Fruit fly (Drosophila melanogaster) whole organism, pupa: ENCODE data around the gene BBS1.
A peak's percentile ranks its signal among the peaks of the same experiment; 100 is the strongest.

Experiments
- CG10348 ChIP-seq: fragments of 200-800 bp; sonication (Bioruptor generic); IDR thresholded peaks from 2 replicates; pipeline ENCODE4 v1.3.6; 2022; ENCODE audit warnings: missing biosample characterization, missing genetic modification characterization
- CG12605 ChIP-seq: fragments of 200-800 bp; sonication (Bioruptor generic); IDR thresholded peaks from 2 replicates; pipeline ENCODE4 v1.3.6; 2022; ENCODE audit warnings: missing biosample characterization, missing genetic modification characterization
- CG13204 ChIP-seq: fragments of 200-800 bp; sonication (Bioruptor generic); optimal IDR thresholded peaks from 2 replicates; lab custom pipeline; 2018; ENCODE audit warnings: missing biosample characterization, mild to moderate bottlenecking, missing genetic modification characterization, moderate library complexity
- CG14655 ChIP-seq: fragments of 200-800 bp; sonication (Bioruptor generic); optimal IDR thresholded peaks from 3 replicates; lab custom pipeline; 2017; ENCODE audit warnings: mild to moderate bottlenecking, missing biosample characterization, missing genetic modification reagents, missing genetic modification characterization
- CG15710 ChIP-seq: fragments of 200-800 bp; sonication (Bioruptor generic); optimal IDR thresholded peaks from 2 replicates; lab custom pipeline; 2018; ENCODE audit warnings: missing biosample characterization, mild to moderate bottlenecking, missing genetic modification characterization, moderate library complexity
- CG17806 ChIP-seq: fragments of 200-800 bp; sonication (Bioruptor generic); optimal IDR thresholded peaks from 2 replicates; lab custom pipeline; 2018; ENCODE audit warnings: missing biosample characterization, mild to moderate bottlenecking, missing genetic modification characterization, moderate library complexity
- CG32121 ChIP-seq: fragments of 200-800 bp; sonication (Bioruptor generic); IDR thresholded peaks from 2 replicates; pipeline ENCODE4 v1.3.6; 2022; ENCODE audit warnings: missing biosample characterization, missing genetic modification characterization
- CG34367 ChIP-seq: fragments of 200-800 bp; sonication (Bioruptor generic); optimal IDR thresholded peaks from 2 replicates; lab custom pipeline; 2018; ENCODE audit warnings: missing biosample characterization, mild to moderate bottlenecking, missing genetic modification characterization
- CG4496 ChIP-seq: fragments of 200-800 bp; sonication (Bioruptor generic); IDR thresholded peaks from 3 replicates; pipeline ENCODE4 v1.3.6; 2022; ENCODE audit warnings: missing biosample characterization, missing genetic modification characterization
- CG8159 ChIP-seq: fragments of 200-800 bp; sonication (Bioruptor generic); optimal IDR thresholded peaks from 3 replicates; lab custom pipeline; 2018; ENCODE audit warnings: missing biosample characterization, mild to moderate bottlenecking, missing genetic modification characterization, moderate library complexity
- CG8301 ChIP-seq: fragments of 200-800 bp; sonication (Bioruptor generic); optimal IDR thresholded peaks from 2 replicates; lab custom pipeline; 2018; ENCODE audit warnings: missing biosample characterization, mild to moderate bottlenecking, missing genetic modification characterization
- CG9948 ChIP-seq: fragments of 200-800 bp; sonication (Bioruptor generic); optimal IDR thresholded peaks from 2 replicates; lab custom pipeline; 2018; ENCODE audit warnings: missing biosample characterization, mild to moderate bottlenecking, missing genetic modification characterization, moderate library complexity
- D1 ChIP-seq: fragments of 200-800 bp; sonication (Bioruptor generic); optimal IDR thresholded peaks from 2 replicates; lab custom pipeline; 2018; ENCODE audit warnings: missing biosample characterization, mild to moderate bottlenecking, missing genetic modification characterization, moderate library complexity
- EcR ChIP-seq: fragments of 200-800 bp; sonication (Bioruptor generic); optimal IDR thresholded peaks from 3 replicates; lab custom pipeline; 2019; ENCODE audit warnings: missing biosample characterization, missing genetic modification characterization, mild to moderate bottlenecking, moderate library complexity, missing genetic modification reagents
- Ets98B ChIP-seq: fragments of 200-800 bp; sonication (Bioruptor generic); IDR thresholded peaks from 2 replicates; pipeline ENCODE4 v1.3.6; 2022; ENCODE audit warnings: missing biosample characterization, missing genetic modification characterization
- Pif1A ChIP-seq: fragments of 200-800 bp; sonication (Bioruptor generic); optimal IDR thresholded peaks from 3 replicates; lab custom pipeline; 2016; ENCODE audit warnings: missing biosample characterization, missing genetic modification characterization
- Pif1B ChIP-seq: fragments of 200-800 bp; sonication (Bioruptor generic); optimal IDR thresholded peaks from 3 replicates; lab custom pipeline; 2016; ENCODE audit warnings: missing biosample characterization, missing genetic modification characterization
- Snoo ChIP-seq: fragments of 200-800 bp; sonication (Bioruptor generic); optimal IDR thresholded peaks from 3 replicates; lab custom pipeline; 2017; ENCODE audit warnings: missing biosample characterization, mild to moderate bottlenecking, missing genetic modification characterization, inconsistent platforms
- fd96Ca ChIP-seq: fragments of 200-800 bp; sonication (Bioruptor generic); IDR thresholded peaks from 3 replicates; pipeline ENCODE4 v1.3.6; 2022; ENCODE audit warnings: missing biosample characterization, missing genetic modification characterization
- gl ChIP-seq: fragments of 200-800 bp; sonication (Bioruptor generic); optimal IDR thresholded peaks from 2 replicates; lab custom pipeline; 2018; ENCODE audit warnings: missing biosample characterization, mild to moderate bottlenecking, missing genetic modification characterization
- rn ChIP-seq: fragments of 200-800 bp; sonication (Bioruptor generic); IDR thresholded peaks from 2 replicates; pipeline ENCODE4 v1.3.6; 2022; ENCODE audit warnings: missing biosample characterization, missing genetic modification characterization

Gene BBS1

DNA sequence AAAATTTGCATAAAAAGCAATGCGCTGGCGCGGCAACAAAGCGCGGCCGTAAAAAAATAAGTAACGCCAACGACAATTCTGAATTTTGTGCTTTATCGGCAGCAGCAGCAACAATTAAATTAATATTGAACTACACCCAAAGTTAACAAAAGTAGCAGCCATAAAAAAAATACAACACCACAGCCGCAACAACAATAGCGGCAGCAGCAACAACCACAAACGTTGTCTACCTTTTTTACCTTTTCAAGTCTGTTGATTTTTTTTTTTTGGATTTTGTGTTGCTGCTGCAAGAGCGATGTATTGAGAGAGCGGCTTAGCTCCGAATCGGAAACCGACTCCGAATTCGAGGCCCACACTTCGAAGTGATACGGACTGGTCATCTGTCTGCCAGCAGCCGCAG is 9.1 kb downstream of the BBS1 start:
- TF ChIP-seq Ets98B (peak; percentile 53), EcR (GFP tag; lab: Kevin White, UChicago) (no peak), rn (GFP tag; lab: Robert Waterston, UW) (no peak), CG12605 (peak; percentile 78), CG4496 (GFP tag; lab: Robert Waterston, UW) (peak; percentile 86), CG15710 (tag; lab: Kevin White, UChicago) (peak; percentile 50), CG8159 (tag; lab: Kevin White, UChicago) (peak; percentile 42), CG10348 (GFP tag; lab: Robert Waterston, UW) (no peak), CG13204 (GFP tag; lab: Kevin White, UChicago) (peak; percentile 58), D1 (no peak), fd96Ca (GFP tag; lab: Robert Waterston, UW) (peak; percentile 59; the same call in 1 of the 3 replicates), Pif1B (GFP tag; lab: Kevin White, UChicago) (no peak), CG9948 (tag; lab: Kevin White, UChicago) (peak; percentile 10), CG17806 (tag; lab: Kevin White, UChicago) (peak; percentile 49), gl (peak; percentile 85), Pif1A (peak; percentile 41), Snoo (tag; lab: Kevin White, UChicago) (no peak), CG8301 (tag; lab: Kevin White, UChicago) (no peak), CG34367 (peak; percentile 58)

DNA sequence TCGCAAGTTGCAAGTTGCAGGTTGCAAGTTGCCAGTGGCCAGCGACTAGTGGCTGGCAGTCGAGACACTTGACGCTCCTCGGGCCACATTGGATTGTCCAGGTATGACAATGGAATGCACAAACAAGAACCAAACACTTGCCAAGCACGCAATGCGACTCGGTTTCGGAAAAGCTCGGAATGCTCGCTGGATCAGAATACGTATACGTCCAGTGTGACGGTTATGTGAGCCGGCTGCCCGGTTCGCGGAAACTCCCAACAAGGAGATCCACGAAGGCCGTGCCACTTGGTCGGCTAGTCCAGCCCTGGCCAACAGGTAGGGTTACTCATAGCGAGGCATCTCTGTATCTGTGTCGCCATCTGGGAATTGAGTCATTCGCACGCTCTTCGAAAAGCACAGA is 11.0 kb downstream of the BBS1 start:
- TF ChIP-seq CG4496 (GFP tag; lab: Robert Waterston, UW) (peak; percentile 83), CG14655 (no peak), Ets98B (no peak), Snoo (tag; lab: Kevin White, UChicago) (no peak), fd96Ca (GFP tag; lab: Robert Waterston, UW) (0 out of 3 replicates have a peak, but pooled peaks have one; percentile 30), CG10348 (GFP tag; lab: Robert Waterston, UW) (no peak), CG15710 (tag; lab: Kevin White, UChicago) (no peak), CG34367 (no peak)

DNA sequence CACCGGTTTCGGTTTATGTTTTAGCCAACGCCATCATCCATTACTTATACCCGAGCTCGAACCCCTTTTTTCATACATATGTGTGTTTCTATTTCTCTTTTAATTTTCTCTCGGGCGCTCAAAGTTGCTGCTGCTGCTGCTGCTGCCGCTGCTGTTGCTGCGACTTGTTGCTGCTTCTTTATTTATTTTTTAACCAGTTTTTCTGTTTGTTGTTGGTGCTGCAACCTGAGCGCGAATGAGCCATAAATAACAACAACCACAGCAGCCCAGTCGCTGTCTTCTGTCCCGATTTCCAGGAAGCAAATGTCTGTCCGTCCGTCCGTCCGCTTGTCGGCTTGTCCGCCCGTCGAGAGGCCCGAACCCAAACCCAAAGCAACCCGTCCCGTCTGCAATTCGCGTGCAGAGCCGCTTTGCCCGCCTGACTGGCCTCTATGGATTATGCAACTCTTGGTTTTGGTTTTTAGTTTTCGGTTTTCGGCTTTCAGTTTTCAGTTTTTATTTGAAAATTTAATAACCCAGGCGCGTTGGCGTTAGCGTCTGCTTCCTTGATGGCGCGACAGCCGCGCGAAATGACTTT is 12.0 kb downstream of the BBS1 start:
- TF ChIP-seq Snoo (tag; lab: Kevin White, UChicago) (no peak), CG13204 (GFP tag; lab: Kevin White, UChicago) (peak; percentile 87), gl (no peak), Pif1A (no peak), CG12605 (0 out of 2 replicates have a peak, but pooled peaks have one; percentile 29), CG4496 (GFP tag; lab: Robert Waterston, UW) (peak; percentile 9; the same call in 1 of the 3 replicates), fd96Ca (GFP tag; lab: Robert Waterston, UW) (peak; percentile 23; the same call in 1 of the 3 replicates), EcR (GFP tag; lab: Kevin White, UChicago) (peak; percentile 39), CG14655 (no peak), D1 (no peak)

DNA sequence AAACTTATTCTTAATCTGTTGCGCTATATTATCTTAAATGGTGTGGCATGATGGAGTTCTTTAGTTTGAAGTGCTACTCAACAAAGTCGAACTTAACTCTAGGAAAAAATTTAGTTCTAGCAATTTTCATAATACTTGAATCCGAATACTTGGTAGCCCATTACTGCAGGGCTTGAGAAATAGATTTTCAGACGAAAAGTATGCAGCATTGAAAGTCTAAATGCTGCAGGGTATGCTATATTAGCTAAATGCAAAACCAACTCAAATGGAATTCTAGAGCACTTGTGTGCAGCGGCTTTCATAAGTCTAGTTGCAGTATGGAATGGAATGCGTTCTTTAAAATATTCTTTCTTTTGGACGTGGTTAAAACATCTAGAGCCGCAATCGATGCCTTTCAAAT is 17.6 kb downstream of the BBS1 start:
- no peak for TF ChIP-seq Ets98B
- no peak for TF ChIP-seq CG10348 (GFP tag; lab: Robert Waterston, UW)
- TF ChIP-seq rn (GFP tag; lab: Robert Waterston, UW), result no peak
- no peak for TF ChIP-seq CG32121 (GFP tag; lab: Robert Waterston, UW)
- no peak for TF ChIP-seq CG14655
- no peak for TF ChIP-seq CG15710 (tag; lab: Kevin White, UChicago)
- TF ChIP-seq CG13204 (GFP tag; lab: Kevin White, UChicago), result no peak
- TF ChIP-seq CG34367, result no peak
- TF ChIP-seq CG17806 (tag; lab: Kevin White, UChicago), result no peak
- no peak for TF ChIP-seq CG9948 (tag; lab: Kevin White, UChicago)
- TF ChIP-seq EcR (GFP tag; lab: Kevin White, UChicago), result no peak
- TF ChIP-seq Snoo (tag; lab: Kevin White, UChicago), result no peak
- no peak for TF ChIP-seq Pif1A
- TF ChIP-seq CG12605, result no peak

DNA sequence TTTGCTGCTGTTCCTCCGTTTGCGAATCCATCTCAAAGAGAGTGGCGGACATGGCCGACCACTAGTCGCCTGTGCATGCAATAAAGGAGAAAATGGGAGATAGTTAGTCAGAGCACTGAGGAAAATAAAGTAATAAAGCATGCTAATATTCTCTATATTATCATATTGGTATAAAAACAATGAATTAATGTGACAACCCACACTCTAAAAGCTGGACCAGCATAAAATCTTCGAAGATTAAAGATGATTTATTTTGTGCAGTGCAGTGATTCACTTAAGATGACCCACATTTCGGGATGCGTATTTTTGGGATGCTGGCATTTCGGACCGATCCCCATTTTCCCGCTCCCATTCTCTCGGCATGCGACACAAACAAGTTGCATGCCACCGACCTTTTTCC is 22.1 kb downstream of the BBS1 start:
- TF ChIP-seq Pif1A (no peak), rn (GFP tag; lab: Robert Waterston, UW) (no peak), Ets98B (peak; percentile 74), CG34367 (no peak), CG32121 (GFP tag; lab: Robert Waterston, UW) (peak; percentile 46; the same call in 1 of the 2 replicates), CG15710 (tag; lab: Kevin White, UChicago) (no peak), CG8301 (tag; lab: Kevin White, UChicago) (no peak), CG14655 (no peak), CG8159 (tag; lab: Kevin White, UChicago) (no peak), CG12605 (0 out of 2 replicates have a peak, but pooled peaks have one; percentile 20), CG17806 (tag; lab: Kevin White, UChicago) (no peak), EcR (GFP tag; lab: Kevin White, UChicago) (no peak), Pif1B (GFP tag; lab: Kevin White, UChicago) (no peak), gl (no peak), CG4496 (GFP tag; lab: Robert Waterston, UW) (peak; percentile 73; the same call in 2 of the 3 replicates), D1 (no peak), CG13204 (GFP tag; lab: Kevin White, UChicago) (no peak), CG9948 (tag; lab: Kevin White, UChicago) (no peak), CG10348 (GFP tag; lab: Robert Waterston, UW) (no peak), fd96Ca (GFP tag; lab: Robert Waterston, UW) (peak; percentile 75), Snoo (tag; lab: Kevin White, UChicago) (no peak)

DNA sequence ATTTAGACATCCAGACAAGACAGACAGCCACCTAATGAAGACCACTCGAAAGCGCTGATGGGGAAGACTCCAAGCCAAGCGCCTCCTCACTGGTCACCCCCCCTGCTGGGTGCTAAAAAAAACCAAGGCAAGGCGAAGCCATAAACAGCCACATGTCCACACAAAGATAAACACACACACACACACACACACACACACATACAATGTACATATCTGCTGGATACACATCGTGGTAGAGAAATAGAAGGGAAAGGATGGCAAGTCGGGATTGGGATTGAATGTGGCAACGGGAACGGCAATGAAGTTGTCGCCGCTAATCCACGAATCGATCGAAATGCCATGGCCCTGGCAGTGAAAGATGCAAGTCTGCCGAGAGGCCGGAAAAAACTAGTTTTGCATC is 23.7 kb downstream of the BBS1 start:
- TF ChIP-seq Pif1B (GFP tag; lab: Kevin White, UChicago) (no peak), CG34367 (no peak), CG12605 (no peak), CG17806 (tag; lab: Kevin White, UChicago) (no peak), CG8301 (tag; lab: Kevin White, UChicago) (no peak), CG10348 (GFP tag; lab: Robert Waterston, UW) (no peak), Snoo (tag; lab: Kevin White, UChicago) (no peak), CG14655 (no peak), CG15710 (tag; lab: Kevin White, UChicago) (no peak), CG9948 (tag; lab: Kevin White, UChicago) (no peak), fd96Ca (GFP tag; lab: Robert Waterston, UW) (no peak), CG13204 (GFP tag; lab: Kevin White, UChicago) (no peak), CG4496 (GFP tag; lab: Robert Waterston, UW) (no peak), CG8159 (tag; lab: Kevin White, UChicago) (no peak), gl (peak; percentile 34), EcR (GFP tag; lab: Kevin White, UChicago) (peak; percentile 88)
